Fruit fly (Drosophila melanogaster) whole organism, embryonic: ENCODE data around the gene CG33927.

Experiments used
- CG13287 ChIP-seq: fragments of 200-800 bp; sonication (Bioruptor generic); IDR thresholded peaks from 2 replicates; pipeline ENCODE4 v1.3.6; 2022; ENCODE audit warnings: missing biosample characterization, missing genetic modification characterization; ENCODE audit not compliant: partially characterized antibody
- CG43689 ChIP-seq: fragments of 200-800 bp; sonication (Bioruptor generic); IDR thresholded peaks from 2 replicates; pipeline ENCODE4 v1.3.6; 2022; ENCODE audit warnings: missing biosample characterization, missing genetic modification characterization
- CG8924 ChIP-seq: fragments of 200-800 bp; optimal IDR thresholded peaks from 3 replicates; lab custom pipeline; 2019; ENCODE audit warnings: missing biosample characterization, mild to moderate bottlenecking, missing genetic modification characterization, moderate library complexity
- Dek ChIP-seq: fragments of 200-800 bp; sonication (Bioruptor generic); optimal IDR thresholded peaks from 3 replicates; lab custom pipeline; 2019; ENCODE audit warnings: missing biosample characterization, mild to moderate bottlenecking, missing genetic modification characterization, moderate library complexity
- E2f2 ChIP-seq: fragments of 200-800 bp; sonication (Bioruptor generic); IDR thresholded peaks from 2 replicates; pipeline ENCODE4 v1.3.6; 2022; ENCODE audit warnings: missing biosample characterization, missing genetic modification characterization
- MBD-R2 ChIP-seq: fragments of 200-800 bp; sonication (Bioruptor generic); IDR thresholded peaks from 2 replicates; pipeline ENCODE4 v1.3.6; 2022; ENCODE audit warnings: missing biosample characterization, missing genetic modification characterization
- Six4 ChIP-seq: fragments of 200-800 bp; sonication (Bioruptor generic); optimal IDR thresholded peaks from 2 replicates; lab custom pipeline; 2016; ENCODE audit warnings: missing biosample characterization, missing genetic modification characterization
- Stat92E ChIP-seq, 3 experiments: fragments of >200 bp in 2 of 3; fragments of 200-800 bp in 1 of 3; sonication (Bioruptor generic) in 1 of 3; optimal IDR thresholded peaks; 2 replicates each; lab custom pipeline; 2017 to 2019; ENCODE audit warnings: missing biosample characterization in 3 of 3, missing genetic modification characterization in 3 of 3, mild to moderate bottlenecking in 1 of 3, moderate library complexity in 1 of 3
- da ChIP-seq: fragments of 200-800 bp; sonication (Bioruptor generic); optimal IDR thresholded peaks from 2 replicates; lab custom pipeline; 2016; ENCODE audit warnings: missing biosample characterization, missing genetic modification characterization
- exex ChIP-seq: fragments of 200-800 bp; sonication (Bioruptor generic); optimal IDR thresholded peaks from 4 replicates; lab custom pipeline; 2018; ENCODE audit warnings: missing biosample characterization, mild to moderate bottlenecking, missing genetic modification characterization, moderate library complexity
- sisA ChIP-seq: fragments of 200-800 bp; sonication (Bioruptor generic); IDR thresholded peaks from 2 replicates; pipeline ENCODE4 v1.3.6; 2022; ENCODE audit warnings: missing biosample characterization, missing genetic modification characterization
- ssp ChIP-seq: fragments of 200-800 bp; sonication (Bioruptor generic); IDR thresholded peaks from 2 replicates; pipeline ENCODE4 v1.3.6; 2022; ENCODE audit warnings: missing biosample characterization, missing genetic modification characterization

DNA sequence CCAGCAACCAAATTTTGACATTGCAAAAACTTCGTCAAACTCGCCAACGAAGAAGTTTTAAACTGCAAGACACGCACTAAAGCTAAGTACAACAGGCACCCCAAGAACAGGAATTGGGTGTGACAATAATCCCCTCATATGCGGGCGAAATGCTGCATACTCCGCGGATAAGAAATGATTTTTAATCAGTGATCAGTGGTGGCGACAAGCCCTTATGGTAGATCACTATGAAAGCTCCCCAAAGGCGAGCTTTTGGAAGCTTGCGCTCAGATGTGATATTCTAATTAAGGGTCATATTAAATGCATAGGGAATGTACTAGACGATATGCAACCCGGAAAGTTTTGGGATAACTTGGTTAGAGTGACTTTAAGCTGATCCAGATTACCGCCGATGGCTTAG, 27.2 kb upstream of the CG33927 start:
- TF ChIP-seq Stat92E (GFP tag; optimal IDR thresholded peaks at IDR 0.05; lab: Kevin White, UChicago) (no peak), MBD-R2 (GFP tag; lab: Robert Waterston, UW) (no peak), E2f2 (no peak), Dek (tag; lab: Kevin White, UChicago) (no peak), Six4 (GFP tag; lab: Kevin White, UChicago) (no peak), sisA (GFP tag; lab: Robert Waterston, UW) (no peak), CG13287 (GFP tag; lab: Robert Waterston, UW) (no peak), exex (no peak), ssp (no peak), CG43689 (GFP tag; lab: Robert Waterston, UW) (no peak), CG8924 (tag; lab: Kevin White, UChicago) (no peak), da (no peak)
